Worm (Caenorhabditis elegans) whole organism, L4 larva: ENCODE measurements around the gene acs-19.

Experiments
- D1046.2 ChIP-seq: fragments of 200-800 bp; sonication (Bioruptor generic); IDR thresholded peaks from 2 replicates; pipeline ENCODE4 v1.3.6; 2022; ENCODE audit warnings: missing genetic modification characterization, missing compliant biosample characterization
- F49E8.2 ChIP-seq: sonication (generic microtip); optimal IDR thresholded peaks from 2 replicates; lab custom pipeline; 2016; ENCODE audit warnings: missing compliant biosample characterization, mild to moderate bottlenecking, missing genetic modification characterization, borderline replicate concordance
- Y5F2A.4 ChIP-seq: fragments of 200-800 bp; sonication (Bioruptor generic); optimal IDR thresholded peaks from 2 replicates; lab custom pipeline; 2018; ENCODE audit warnings: mild to moderate bottlenecking, missing genetic modification characterization, missing compliant biosample characterization
- aha-1 ChIP-seq: fragments of 150-350 bp; peaks from one replicate; lab custom pipeline; 2014; ENCODE audit warnings: missing biosample characterization, missing genetic modification characterization
- aly-2 ChIP-seq: sonication (generic microtip); optimal IDR thresholded peaks from 2 replicates; lab custom pipeline; 2018; ENCODE audit warnings: missing biosample characterization, missing genetic modification characterization
- attf-4 ChIP-seq: sonication (generic microtip); optimal IDR thresholded peaks from 3 replicates; lab custom pipeline; 2017; ENCODE audit warnings: missing biosample characterization, missing genetic modification characterization
- ceh-28 ChIP-seq: fragments of 150-350 bp; optimal IDR thresholded peaks from 2 replicates; lab custom pipeline; 2014; ENCODE audit warnings: missing biosample characterization, missing genetic modification reagents, missing genetic modification characterization
- ceh-44 ChIP-seq: fragments of 200-800 bp; sonication (Bioruptor generic); IDR thresholded peaks from 2 replicates; pipeline ENCODE4 v1.3.6; 2022; ENCODE audit warnings: missing genetic modification reagents, missing genetic modification characterization, missing compliant biosample characterization
- ceh-62 ChIP-seq: sonication (generic microtip); optimal IDR thresholded peaks from 2 replicates; lab custom pipeline; 2017; ENCODE audit warnings: missing biosample characterization, missing genetic modification characterization
- ceh-82 ChIP-seq: sonication (generic microtip); optimal IDR thresholded peaks from 2 replicates; lab custom pipeline; 2017; ENCODE audit warnings: missing biosample characterization, missing genetic modification characterization
- ctbp-1 ChIP-seq: fragments of 200-800 bp; sonication (Bioruptor generic); IDR thresholded peaks from 2 replicates; pipeline ENCODE4 v1.3.6; 2022; ENCODE audit warnings: missing genetic modification reagents, missing genetic modification characterization, missing compliant biosample characterization
- dmd-9 ChIP-seq: fragments of 200-800 bp; sonication (Bioruptor generic); IDR thresholded peaks from 2 replicates; pipeline ENCODE4 v1.3.6; 2022; ENCODE audit warnings: missing genetic modification reagents, missing genetic modification characterization, missing compliant biosample characterization
- dpl-1 ChIP-seq: fragments of 150-350 bp; optimal IDR thresholded peaks from 2 replicates; lab custom pipeline; 2014; ENCODE audit warnings: missing biosample characterization, missing genetic modification reagents, missing genetic modification characterization
- dve-1 ChIP-seq: sonication (generic microtip); optimal IDR thresholded peaks from 2 replicates; lab custom pipeline; 2017; ENCODE audit warnings: antibody characterized with exemption, mild to moderate bottlenecking, missing genetic modification characterization, missing compliant biosample characterization; ENCODE audit not compliant: insufficient read depth
- egl-27 ChIP-seq: sonication (generic microtip); optimal IDR thresholded peaks from 3 replicates; lab custom pipeline; 2017; ENCODE audit warnings: missing biosample characterization, missing genetic modification reagents, missing genetic modification characterization
- fkh-10 ChIP-seq: fragments of 150-350 bp; optimal IDR thresholded peaks from 2 replicates; lab custom pipeline; 2014; ENCODE audit warnings: missing biosample characterization, missing genetic modification reagents, missing genetic modification characterization
- fos-1 ChIP-seq: fragments of 150-350 bp; optimal IDR thresholded peaks from 2 replicates; lab custom pipeline; 2014; ENCODE audit warnings: missing biosample characterization, missing genetic modification characterization
- gei-8 ChIP-seq: fragments of 200-800 bp; sonication (Bioruptor generic); optimal IDR thresholded peaks from 2 replicates; lab custom pipeline; 2018; ENCODE audit warnings: mild to moderate bottlenecking, missing genetic modification characterization, missing compliant biosample characterization
- hif-1 ChIP-seq, 2 experiments: sonication (generic microtip); optimal IDR thresholded peaks; 2 replicates each; lab custom pipeline; 2016 to 2017; ENCODE audit warnings: missing compliant biosample characterization in 2 of 2, missing genetic modification characterization in 2 of 2, missing genetic modification reagents in 2 of 2, missing genotype in 2 of 2, mild to moderate bottlenecking in 1 of 2
- lim-7 ChIP-seq: fragments of 200-800 bp; sonication (Bioruptor generic); IDR thresholded peaks from 2 replicates; pipeline ENCODE4 v1.3.6; 2022; ENCODE audit warnings: missing genetic modification characterization, missing compliant biosample characterization
- lin-1 ChIP-seq: fragments of 200-800 bp; sonication (Bioruptor generic); IDR thresholded peaks from 2 replicates; pipeline ENCODE4 v1.3.6; 2022; ENCODE audit warnings: missing genetic modification reagents, missing genetic modification characterization, missing compliant biosample characterization
- lin-13 ChIP-seq: fragments of 150-350 bp; optimal IDR thresholded peaks from 2 replicates; lab custom pipeline; 2014; ENCODE audit warnings: missing biosample characterization, missing genetic modification reagents, missing genetic modification characterization
- lin-15B ChIP-seq: fragments of 150-350 bp; sonication (generic microtip); optimal IDR thresholded peaks from 3 replicates; lab custom pipeline; 2014; ENCODE audit warnings: missing biosample characterization, missing genetic modification characterization
- lin-29 ChIP-seq: fragments of 200-800 bp; sonication (Bioruptor generic); IDR thresholded peaks from 2 replicates; pipeline ENCODE4 v1.3.6; 2022; ENCODE audit warnings: missing genetic modification reagents, missing genetic modification characterization, missing compliant biosample characterization
- lsy-2 ChIP-seq, 2 experiments: fragments of 150-350 bp in 1 of 2; sonication (generic microtip) in 1 of 2; optimal IDR thresholded peaks; 2 replicates each; lab custom pipeline; 2014 to 2017; ENCODE audit warnings: missing biosample characterization in 2 of 2, missing genetic modification characterization in 2 of 2
- madf-9 ChIP-seq: fragments of 200-800 bp; sonication (Bioruptor generic); conservative IDR thresholded peaks from 2 replicates; pipeline ENCODE4 v1.3.6; 2022; ENCODE audit warnings: missing genetic modification reagents, missing genetic modification characterization, missing compliant biosample characterization
- mdl-1 ChIP-seq, 2 experiments: fragments of 150-350 bp in 1 of 2; sonication (generic microtip) in 1 of 2; optimal IDR thresholded peaks; 2 replicates each; lab custom pipeline; 2014 to 2017; ENCODE audit warnings: missing biosample characterization in 2 of 2, missing genetic modification characterization in 2 of 2
- mes-2 ChIP-seq: sonication (generic microtip); optimal IDR thresholded peaks from 2 replicates; lab custom pipeline; 2016; ENCODE audit warnings: missing genotype, mild to moderate bottlenecking, missing genetic modification characterization, missing compliant biosample characterization; ENCODE audit not compliant: poor library complexity, severe bottlenecking
- mxl-2 ChIP-seq: fragments of 200-800 bp; sonication (Bioruptor generic); conservative IDR thresholded peaks from 2 replicates; pipeline ENCODE4 v1.3.6; 2022; ENCODE audit warnings: missing genetic modification reagents, missing genetic modification characterization, missing compliant biosample characterization
- mxl-3 ChIP-seq: fragments of 200-800 bp; sonication (Bioruptor generic); optimal IDR thresholded peaks from 2 replicates; lab custom pipeline; 2018; ENCODE audit warnings: mild to moderate bottlenecking, missing genetic modification characterization, missing compliant biosample characterization
- nhr-10 ChIP-seq: fragments of 150-350 bp; optimal IDR thresholded peaks from 2 replicates; lab custom pipeline; 2014; ENCODE audit warnings: missing biosample characterization, missing genetic modification characterization
- nhr-102 ChIP-seq: sonication (generic microtip); optimal IDR thresholded peaks from 2 replicates; lab custom pipeline; 2016; ENCODE audit warnings: mild to moderate bottlenecking, missing genetic modification characterization, moderate library complexity, missing compliant biosample characterization
- nhr-11 ChIP-seq: fragments of 150-350 bp; optimal IDR thresholded peaks from 2 replicates; lab custom pipeline; 2014; ENCODE audit warnings: missing biosample characterization, missing genetic modification characterization
- nhr-111 ChIP-seq: fragments of 200-800 bp; sonication (Bioruptor generic); optimal IDR thresholded peaks from 2 replicates; lab custom pipeline; 2018; ENCODE audit warnings: mild to moderate bottlenecking, missing genetic modification characterization, missing compliant biosample characterization
- nhr-237 ChIP-seq: sonication (generic microtip); optimal IDR thresholded peaks from 2 replicates; lab custom pipeline; 2017; ENCODE audit warnings: missing biosample characterization, missing genetic modification characterization
- nhr-25 ChIP-seq: sonication (generic microtip); optimal IDR thresholded peaks from 2 replicates; lab custom pipeline; 2017; ENCODE audit warnings: missing genetic modification characterization, mild to moderate bottlenecking, missing compliant biosample characterization, antibody characterized with exemption, moderate library complexity, borderline replicate concordance; ENCODE audit not compliant: insufficient read depth
- nhr-42 ChIP-seq: fragments of 200-800 bp; sonication (Bioruptor generic); IDR thresholded peaks from 2 replicates; pipeline ENCODE4 v1.3.6; 2022; ENCODE audit warnings: missing genetic modification characterization, missing compliant biosample characterization
- nhr-48 ChIP-seq: sonication (generic microtip); optimal IDR thresholded peaks from 2 replicates; lab custom pipeline; 2016; ENCODE audit warnings: mild to moderate bottlenecking, missing genetic modification characterization, missing compliant biosample characterization
- nhr-6 ChIP-seq: fragments of 150-350 bp; optimal IDR thresholded peaks from 2 replicates; lab custom pipeline; 2014; ENCODE audit warnings: missing biosample characterization, missing genetic modification characterization
- nhr-77 ChIP-seq: fragments of 150-350 bp; optimal IDR thresholded peaks from 2 replicates; lab custom pipeline; 2014; ENCODE audit warnings: missing biosample characterization, missing genetic modification characterization
- sdz-12 ChIP-seq: fragments of 200-800 bp; sonication (Bioruptor generic); optimal IDR thresholded peaks from 2 replicates; lab custom pipeline; 2018; ENCODE audit warnings: mild to moderate bottlenecking, missing genetic modification characterization, missing compliant biosample characterization
- snpc-4 ChIP-seq: fragments of 150-350 bp; optimal IDR thresholded peaks from 2 replicates; lab custom pipeline; 2014; ENCODE audit warnings: missing biosample characterization, missing genetic modification characterization
- spr-1 ChIP-seq: sonication (generic microtip); optimal IDR thresholded peaks from 2 replicates; lab custom pipeline; 2016; ENCODE audit warnings: mild to moderate bottlenecking, missing genetic modification characterization, missing compliant biosample characterization
- spr-3 ChIP-seq: fragments of 200-800 bp; sonication (Bioruptor generic); optimal IDR thresholded peaks from 2 replicates; lab custom pipeline; 2018; ENCODE audit warnings: mild to moderate bottlenecking, missing genetic modification characterization, missing compliant biosample characterization
- tag-97 ChIP-seq: fragments of 200-800 bp; sonication (Bioruptor generic); IDR thresholded peaks from 2 replicates; pipeline ENCODE4 v1.3.6; 2022; ENCODE audit warnings: missing genetic modification characterization, missing compliant biosample characterization
- unc-130 ChIP-seq: sonication (generic microtip); optimal IDR thresholded peaks from 2 replicates; lab custom pipeline; 2016; ENCODE audit warnings: missing genetic modification reagents, missing genetic modification characterization, missing compliant biosample characterization
- unc-39 ChIP-seq: sonication (generic microtip); optimal IDR thresholded peaks from 2 replicates; lab custom pipeline; 2017; ENCODE audit warnings: missing biosample characterization, missing genetic modification characterization
- unc-62 ChIP-seq, 3 experiments: fragments of 150-350 bp in 1 of 3; sonication (generic microtip); optimal IDR thresholded peaks in 2 of 3; peaks in 1 of 3; 1 replicate in 1 of 3; 2 replicates in 2 of 3; lab custom pipeline; 2014 to 2017; ENCODE audit warnings: missing biosample characterization in 3 of 3, missing genetic modification characterization in 3 of 3, missing genetic modification reagents in 3 of 3, missing genotype in 1 of 3
- vab-7 ChIP-seq: fragments of 200-800 bp; sonication (Bioruptor generic); IDR thresholded peaks from 2 replicates; pipeline ENCODE4 v1.3.6; 2022; ENCODE audit warnings: missing genetic modification reagents, missing genetic modification characterization, missing compliant biosample characterization
- zfp-2 ChIP-seq: sonication (generic microtip); optimal IDR thresholded peaks from 2 replicates; lab custom pipeline; 2016; ENCODE audit warnings: mild to moderate bottlenecking, missing genetic modification characterization, missing compliant biosample characterization
- zfp-3 ChIP-seq: fragments of 200-800 bp; sonication (Bioruptor generic); conservative IDR thresholded peaks from 2 replicates; pipeline ENCODE4 v1.3.6; 2022; ENCODE audit warnings: missing genetic modification reagents, missing genetic modification characterization, missing compliant biosample characterization
- ztf-7 ChIP-seq: fragments of 150-350 bp; optimal IDR thresholded peaks from 2 replicates; lab custom pipeline; 2014; ENCODE audit warnings: missing biosample characterization, missing genetic modification characterization

acs-19 gene

ce11 chrIII:3875608-3876007 lies 11.3 kb downstream of the acs-19 start (continued):
- TF ChIP-seq mxl-2 (GFP tag; lab: Robert Waterston, UW), result no peak
- no peak for TF ChIP-seq spr-3 (GFP tag; lab: Kevin White, UChicago)
- TF ChIP-seq D1046.2 (GFP tag; lab: Robert Waterston, UW), result no peak
- TF ChIP-seq dpl-1 (GFP tag; lab: Kevin White, UChicago), result peak; percentile 1
- TF ChIP-seq lin-15B (tag; lab: Kevin White, UChicago), result no peak
- no peak for TF ChIP-seq snpc-4 (tag; lab: Kevin White, UChicago)
- TF ChIP-seq F49E8.2 (tag; lab: Kevin White, UChicago), result no peak
- no peak for TF ChIP-seq nhr-10 (tag; lab: Kevin White, UChicago)
- peak in 1 of 2 experiments; percentile 57 for TF ChIP-seq unc-62 (GFP tag; optimal IDR thresholded peaks at IDR 0.05 in 1 of 2; lab: Kevin White, UChicago)
- TF ChIP-seq unc-62 (tag; optimal IDR thresholded peaks at IDR 0.05; lab: Kevin White, UChicago), result no peak
- no peak for TF ChIP-seq ztf-7 (tag; lab: Kevin White, UChicago)
- TF ChIP-seq hif-1 (tag; optimal IDR thresholded peaks at IDR 0.05; lab: Kevin White, UChicago), result no peak
- no peak for TF ChIP-seq unc-130
- peak; percentile 81 for TF ChIP-seq dve-1 (tag; lab: Kevin White, UChicago)
- TF ChIP-seq nhr-48 (tag; lab: Kevin White, UChicago), result no peak
- TF ChIP-seq vab-7 (GFP tag; lab: Robert Waterston, UW), result no peak
- TF ChIP-seq lin-29 (GFP tag; lab: Robert Waterston, UW), result no peak
- TF ChIP-seq unc-39 (tag; lab: Kevin White, UChicago), result no peak
- no peak for TF ChIP-seq madf-9 (GFP tag; lab: Robert Waterston, UW)
- TF ChIP-seq mes-2 (tag; lab: Kevin White, UChicago), result no peak
- no peak for TF ChIP-seq nhr-6
- no peak for TF ChIP-seq nhr-102 (tag; lab: Kevin White, UChicago)
- TF ChIP-seq mxl-3 (GFP tag; lab: Kevin White, UChicago), result peak; percentile 33
- peak in 1 of 2 experiments; percentile 6 for TF ChIP-seq mdl-1 (tag; optimal IDR thresholded peaks at IDR 0.05; lab: Kevin White, UChicago)
- no peak for TF ChIP-seq dmd-9
- TF ChIP-seq ceh-82, result no peak
- TF ChIP-seq Y5F2A.4 (GFP tag; lab: Kevin White, UChicago), result no peak
- TF ChIP-seq aha-1, result no peak
- TF ChIP-seq lsy-2 (tag; optimal IDR thresholded peaks at IDR 0.05; lab: Kevin White, UChicago), result peak in 1 of 2 experiments; percentile 42
- TF ChIP-seq ctbp-1 (GFP tag; lab: Robert Waterston, UW), result no peak
- TF ChIP-seq aly-2, result no peak
- TF ChIP-seq nhr-77 (tag; lab: Kevin White, UChicago), result no peak
- no peak for TF ChIP-seq spr-1 (tag; lab: Kevin White, UChicago)
- TF ChIP-seq gei-8 (GFP tag; lab: Kevin White, UChicago), result no peak
- no peak for TF ChIP-seq ceh-62
- TF ChIP-seq sdz-12 (GFP tag; lab: Kevin White, UChicago), result no peak
- TF ChIP-seq nhr-42, result no peak
- TF ChIP-seq ceh-44 (GFP tag; lab: Robert Waterston, UW), result no peak
- TF ChIP-seq lin-1 (GFP tag; lab: Robert Waterston, UW), result no peak
- no peak for TF ChIP-seq fos-1
- no peak for TF ChIP-seq nhr-11 (tag; lab: Kevin White, UChicago)
- TF ChIP-seq zfp-2 (tag; lab: Kevin White, UChicago), result no peak
- no peak for TF ChIP-seq zfp-3 (GFP tag; lab: Robert Waterston, UW)
- no peak for TF ChIP-seq fkh-10
- no peak for TF ChIP-seq tag-97 (GFP tag; lab: Robert Waterston, UW)
- no peak for TF ChIP-seq nhr-237 (tag; lab: Kevin White, UChicago)
- no peak for TF ChIP-seq nhr-111 (GFP tag; lab: Kevin White, UChicago)
- no peak for TF ChIP-seq lim-7
- TF ChIP-seq ceh-28 (tag; lab: Kevin White, UChicago), result no peak
- TF ChIP-seq attf-4 (tag; lab: Kevin White, UChicago), result no peak
- TF ChIP-seq nhr-25 (tag; lab: Kevin White, UChicago), result no peak
- peak; percentile 19 for TF ChIP-seq lin-13 (GFP tag; lab: Kevin White, UChicago)
- no peak for TF ChIP-seq egl-27 (tag; lab: Kevin White, UChicago)
